Fruit fly (Drosophila melanogaster) Kc167 (cell line): Measurements from ENCODE around the gene CG14642.

Source experiments
- Myc ChIP-seq: fragments of >200 bp; optimal IDR thresholded peaks from 2 replicates; lab custom pipeline; 2017; ENCODE audit warnings: missing external identifiers
- Sin3A ChIP-seq: fragments of >200 bp; optimal IDR thresholded peaks from 2 replicates; lab custom pipeline; 2018; ENCODE audit warnings: missing external identifiers
- h ChIP-seq: fragments of >200 bp; optimal IDR thresholded peaks from 3 replicates; lab custom pipeline; 2018; ENCODE audit warnings: missing external identifiers
- insv ChIP-seq: fragments of >200 bp; optimal IDR thresholded peaks from 3 replicates; lab custom pipeline; 2018; ENCODE audit warnings: missing external identifiers
- psq ChIP-seq: fragments of >200 bp; optimal IDR thresholded peaks from 2 replicates; lab custom pipeline; 2017; ENCODE audit warnings: missing external identifiers
- ttk ChIP-seq: sonication (Bioruptor generic); optimal IDR thresholded peaks from 2 replicates; lab custom pipeline; 2017; ENCODE audit warnings: missing external identifiers

Gene CG14642

dm6 chr3R:4254408-4254807 is 11.9 kb upstream of the CG14642 start, which contains the start of gene TwdlV:
Gene TwdlV, plus strand, starts transcription at chr3R:4254708.
- TF ChIP-seq psq (lab: Kevin White, UChicago): no peak
- TF ChIP-seq Sin3A: no peak
- no peak for TF ChIP-seq h
- TF ChIP-seq insv (lab: Kevin White, UChicago): no peak
- no peak for TF ChIP-seq ttk
- TF ChIP-seq Myc (lab: Kevin White, UChicago): no peak

dm6 chr3R:4252943-4253342 is 10.4 kb upstream of the CG14642 start, which contains the start of gene CG14644:
Gene CG14644, minus strand, starts transcription at chr3R:4253043.
- TF ChIP-seq Sin3A (no peak), h (no peak), Myc (lab: Kevin White, UChicago) (no peak), insv (lab: Kevin White, UChicago) (no peak), psq (lab: Kevin White, UChicago) (no peak), ttk (no peak)

dm6 chr3R:4251241-4251640 is 8.7 kb upstream of the CG14642 start, which contains the start of gene TwdlG:
Gene TwdlG, minus strand, starts transcription at chr3R:4251341.
- TF ChIP-seq h (no peak), insv (lab: Kevin White, UChicago) (no peak), Sin3A (no peak), psq (lab: Kevin White, UChicago) (no peak), Myc (lab: Kevin White, UChicago) (no peak), ttk (no peak)

- no peak for TF ChIP-seq psq (lab: Kevin White, UChicago)
- TF ChIP-seq insv (lab: Kevin White, UChicago): no peak
- no peak for TF ChIP-seq Sin3A
- TF ChIP-seq ttk: no peak
- no peak for TF ChIP-seq h
- TF ChIP-seq Myc (lab: Kevin White, UChicago): no peak
These were observed 7.4 kb upstream of the CG14642 start for dm6 chr3R:4249947-4250346.

- TF ChIP-seq psq (lab: Kevin White, UChicago) (no peak), Sin3A (no peak)
These were observed 4.1 kb upstream of the CG14642 start, which contains the start of gene TwdlF for dm6 chr3R:4246578-4247070. Gene TwdlF, plus strand, starts transcription at chr3R:4247020.

- TF ChIP-seq Sin3A (no peak), h (no peak), insv (lab: Kevin White, UChicago) (no peak), Myc (lab: Kevin White, UChicago) (no peak), psq (lab: Kevin White, UChicago) (no peak), ttk (no peak)
These were observed 801 bp upstream of the CG14642 start, which contains the start of gene CG34305 for dm6 chr3R:4243096-4243940. Gene CG34305, minus strand, starts transcription at chr3R:4243146.

dm6 chr3R:4241776-4242175 is 741 bp downstream of the CG14642 start:
- TF ChIP-seq Myc (lab: Kevin White, UChicago) (no peak), psq (lab: Kevin White, UChicago) (no peak), ttk (no peak), h (no peak), Sin3A (no peak), insv (lab: Kevin White, UChicago) (no peak)

dm6 chr3R:4236534-4236933 is 6.0 kb downstream of the CG14642 start:
- TF ChIP-seq Sin3A: no peak
- TF ChIP-seq psq (lab: Kevin White, UChicago): no peak
- TF ChIP-seq h: no peak
- no peak for TF ChIP-seq Myc (lab: Kevin White, UChicago)
- no peak for TF ChIP-seq ttk
- no peak for TF ChIP-seq insv (lab: Kevin White, UChicago)

dm6 chr3R:4234991-4235553 is 7.4 kb downstream of the CG14642 start, which contains the start of gene Gel:
Gene Gel, plus strand, starts transcription at chr3R:4235217.
- TF ChIP-seq Myc (lab: Kevin White, UChicago) (no peak), h (no peak), Sin3A (no peak), psq (lab: Kevin White, UChicago) (no peak), insv (lab: Kevin White, UChicago) (no peak), ttk (no peak)

dm6 chr3R:4233018-4233385 is 9.5 kb downstream of the CG14642 start, which contains the start of gene abs:
Gene abs, plus strand, starts transcription at chr3R:4233047.
- TF ChIP-seq insv (lab: Kevin White, UChicago) (no peak), h (no peak), Myc (lab: Kevin White, UChicago) (no peak), Sin3A (no peak), psq (lab: Kevin White, UChicago) (no peak)

- no peak for TF ChIP-seq psq (lab: Kevin White, UChicago)
- no peak for TF ChIP-seq h
- no peak for TF ChIP-seq insv (lab: Kevin White, UChicago)
- no peak for TF ChIP-seq Myc (lab: Kevin White, UChicago)
- no peak for TF ChIP-seq Sin3A
These were observed 10.1 kb downstream of the CG14642 start, which contains the start of gene CG14641 for dm6 chr3R:4232139-4233017. Gene CG14641, minus strand, starts transcription at chr3R:4232342.
